Fruit fly (Drosophila melanogaster) Kc167 (cell line): ENCODE data around the gene Pex16.

ENCODE experiments used
- Myc ChIP-seq: fragments of >200 bp; optimal IDR thresholded peaks from 2 replicates; lab custom pipeline; 2017; ENCODE audit warnings: missing external identifiers
- Sin3A ChIP-seq: fragments of >200 bp; optimal IDR thresholded peaks from 2 replicates; lab custom pipeline; 2018; ENCODE audit warnings: missing external identifiers
- h ChIP-seq: fragments of >200 bp; optimal IDR thresholded peaks from 3 replicates; lab custom pipeline; 2018; ENCODE audit warnings: missing external identifiers
- insv ChIP-seq: fragments of >200 bp; optimal IDR thresholded peaks from 3 replicates; lab custom pipeline; 2018; ENCODE audit warnings: missing external identifiers
- psq ChIP-seq: fragments of >200 bp; optimal IDR thresholded peaks from 2 replicates; lab custom pipeline; 2017; ENCODE audit warnings: missing external identifiers
- ttk ChIP-seq: sonication (Bioruptor generic); optimal IDR thresholded peaks from 2 replicates; lab custom pipeline; 2017; ENCODE audit warnings: missing external identifiers

Pex16 gene

dm6 chr3L:20778224-20779063 lies at the start of gene Pex16, which contains the start of gene Pex14:
Gene Pex16 (minus strand): TSS chr3L:20778264.
Gene Pex14 (plus strand): TSS chr3L:20778799.
- TF ChIP-seq psq (lab: Kevin White, UChicago): no peak
- no peak for TF ChIP-seq h (lab: Kevin White, UChicago)
- TF ChIP-seq ttk: no peak

DNA sequence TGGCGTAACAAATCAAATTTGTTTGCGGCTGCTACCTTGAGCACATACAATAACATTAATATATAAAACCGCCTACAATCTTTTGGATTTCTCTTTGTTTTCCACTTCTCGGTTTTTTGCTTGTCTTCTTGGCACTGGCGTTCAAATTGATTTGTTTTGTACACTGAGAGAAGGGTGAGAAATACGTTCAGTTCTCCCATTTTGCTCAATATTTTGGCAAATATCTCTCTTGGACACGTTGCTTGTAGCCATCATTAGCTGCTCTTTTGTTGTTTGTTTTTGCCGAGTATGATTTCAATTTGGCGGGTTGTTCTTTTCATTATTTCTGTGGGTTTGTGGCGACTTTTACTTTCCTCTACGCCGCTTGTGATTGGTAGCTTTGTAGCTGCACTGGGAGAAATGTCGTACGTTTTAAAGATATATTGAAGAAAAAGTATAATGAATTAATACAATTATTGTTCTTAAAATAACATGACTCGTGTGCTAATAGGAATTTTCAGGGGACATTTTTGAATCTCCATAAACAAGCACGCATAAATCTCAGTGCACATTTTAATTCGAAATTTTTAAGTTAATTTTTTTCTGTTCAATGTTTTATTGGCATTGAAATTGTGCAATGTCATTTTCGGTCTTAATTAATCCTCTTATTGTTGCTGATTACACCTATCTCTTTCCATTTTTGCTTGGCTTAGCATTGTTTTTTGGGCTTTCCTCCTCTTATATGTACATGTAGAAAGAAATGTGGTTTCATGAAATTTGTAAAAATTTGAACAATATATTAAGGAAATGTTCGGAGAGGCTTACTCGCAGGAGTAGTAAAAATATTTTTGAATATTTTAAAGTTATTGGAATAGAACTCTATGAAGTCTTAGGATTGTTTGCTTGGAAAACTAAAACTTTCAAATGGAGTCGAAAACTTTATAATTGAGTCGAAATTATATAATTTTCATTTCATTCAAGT lies 49.2 kb upstream of the Pex16 start:
- no peak for TF ChIP-seq h (lab: Kevin White, UChicago)
- TF ChIP-seq Sin3A: no peak
- TF ChIP-seq ttk: no peak
- TF ChIP-seq Myc (lab: Kevin White, UChicago): no peak
- TF ChIP-seq psq (lab: Kevin White, UChicago): no peak
- TF ChIP-seq insv (lab: Kevin White, UChicago): no peak

DNA sequence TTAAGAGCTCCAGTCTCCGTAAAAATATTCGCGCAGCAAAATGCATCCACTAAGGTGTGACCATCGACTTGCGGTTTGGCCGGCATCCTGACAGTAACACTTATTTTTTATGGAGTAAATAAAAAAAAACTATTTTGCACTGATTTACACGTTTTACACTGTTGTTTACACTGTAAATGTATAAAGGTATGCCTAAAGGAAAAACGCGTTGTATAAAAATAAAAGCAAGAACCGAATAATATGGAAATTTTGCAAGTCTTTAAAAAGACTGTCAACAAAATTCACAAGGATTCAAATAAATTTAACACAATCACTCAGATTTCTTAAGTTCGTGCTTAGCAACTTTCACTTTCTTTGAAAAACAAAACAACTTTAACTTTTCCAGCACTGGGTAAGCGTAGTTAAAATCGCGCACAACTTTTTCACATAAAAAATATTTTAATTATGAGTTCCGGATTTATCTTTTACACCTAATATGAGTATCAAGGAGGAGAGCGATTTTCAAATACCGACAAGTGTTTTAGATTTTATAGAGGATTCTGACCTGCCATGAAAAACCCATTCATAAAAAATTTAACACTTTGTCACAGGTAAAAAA lies 45.2 kb upstream of the Pex16 start:
- TF ChIP-seq Myc (lab: Kevin White, UChicago): no peak
- no peak for TF ChIP-seq ttk
- no peak for TF ChIP-seq Sin3A
- TF ChIP-seq h (lab: Kevin White, UChicago): no peak
- no peak for TF ChIP-seq insv (lab: Kevin White, UChicago)
- TF ChIP-seq psq (lab: Kevin White, UChicago): no peak

DNA sequence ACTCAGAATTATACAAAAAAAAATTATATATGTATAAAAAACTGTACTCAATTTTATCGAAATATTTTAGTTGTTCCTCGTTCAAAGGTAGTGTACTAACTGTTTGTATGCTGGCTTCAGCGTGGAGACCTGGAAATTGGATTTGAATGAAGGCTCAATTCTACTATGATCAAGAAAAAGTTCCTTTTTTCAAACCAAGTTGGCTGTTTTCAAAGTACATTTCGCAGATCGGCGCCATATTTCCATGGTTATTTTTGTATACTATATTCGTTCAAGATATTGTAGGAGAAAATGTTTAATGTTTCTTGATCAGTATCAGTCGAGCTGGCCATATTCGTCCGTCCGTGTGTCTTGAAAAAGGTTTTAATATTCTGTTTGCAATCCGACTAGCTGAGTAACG lies 39.9 kb upstream of the Pex16 start, which contains the start of gene Mst77F:
Gene Mst77F (minus strand): TSS at position 101 of the 400 bp plus-strand sequence.
- TF ChIP-seq Sin3A (no peak), psq (lab: Kevin White, UChicago) (no peak), insv (lab: Kevin White, UChicago) (no peak), h (lab: Kevin White, UChicago) (no peak), ttk (no peak), Myc (lab: Kevin White, UChicago) (no peak)

DNA sequence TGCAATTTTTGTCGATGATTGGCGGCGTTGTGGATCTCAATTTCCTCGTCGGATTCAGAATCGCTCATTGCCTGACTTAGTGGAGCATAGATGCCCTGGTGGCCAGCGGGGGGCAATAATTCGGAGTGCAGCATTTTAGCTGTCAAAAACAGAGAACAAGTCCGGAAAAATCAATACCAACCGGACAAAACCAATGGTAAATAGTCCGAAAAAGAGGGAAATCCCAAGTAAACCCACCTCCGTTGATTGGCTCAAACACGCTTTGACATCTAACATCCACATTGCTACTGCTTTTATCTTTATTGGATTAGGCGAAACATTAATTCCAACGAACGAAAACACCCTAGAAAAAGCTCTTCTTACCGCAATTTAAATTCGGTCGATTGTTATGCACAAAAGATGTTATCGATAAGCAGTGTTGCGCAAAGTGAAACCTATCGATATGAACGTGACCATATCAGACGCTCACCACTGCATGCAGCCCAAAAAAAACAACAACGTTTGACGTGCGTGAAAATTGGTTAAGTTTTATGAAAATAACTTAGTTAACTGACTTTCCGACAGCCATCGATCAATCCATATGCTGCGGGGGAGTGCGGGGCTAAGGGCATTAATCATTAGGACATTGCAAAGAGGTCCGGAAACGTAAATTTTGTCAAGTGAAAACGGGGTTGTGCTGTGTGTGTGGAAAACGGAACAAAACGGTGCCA lies 37.8 kb upstream of the Pex16 start, which contains the start of the genes CG3618 and Pka-R1:
Gene CG3618 (minus strand): TSS at position 410 of the 710 bp plus-strand sequence.
Gene Pka-R1 (plus strand): TSS at position 453 of the 710 bp plus-strand sequence.
- TF ChIP-seq Sin3A: no peak
- TF ChIP-seq psq (lab: Kevin White, UChicago): no peak
- no peak for TF ChIP-seq insv (lab: Kevin White, UChicago)
- TF ChIP-seq Myc (lab: Kevin White, UChicago): no peak
- no peak for TF ChIP-seq h (lab: Kevin White, UChicago)
- no peak for TF ChIP-seq ttk

DNA sequence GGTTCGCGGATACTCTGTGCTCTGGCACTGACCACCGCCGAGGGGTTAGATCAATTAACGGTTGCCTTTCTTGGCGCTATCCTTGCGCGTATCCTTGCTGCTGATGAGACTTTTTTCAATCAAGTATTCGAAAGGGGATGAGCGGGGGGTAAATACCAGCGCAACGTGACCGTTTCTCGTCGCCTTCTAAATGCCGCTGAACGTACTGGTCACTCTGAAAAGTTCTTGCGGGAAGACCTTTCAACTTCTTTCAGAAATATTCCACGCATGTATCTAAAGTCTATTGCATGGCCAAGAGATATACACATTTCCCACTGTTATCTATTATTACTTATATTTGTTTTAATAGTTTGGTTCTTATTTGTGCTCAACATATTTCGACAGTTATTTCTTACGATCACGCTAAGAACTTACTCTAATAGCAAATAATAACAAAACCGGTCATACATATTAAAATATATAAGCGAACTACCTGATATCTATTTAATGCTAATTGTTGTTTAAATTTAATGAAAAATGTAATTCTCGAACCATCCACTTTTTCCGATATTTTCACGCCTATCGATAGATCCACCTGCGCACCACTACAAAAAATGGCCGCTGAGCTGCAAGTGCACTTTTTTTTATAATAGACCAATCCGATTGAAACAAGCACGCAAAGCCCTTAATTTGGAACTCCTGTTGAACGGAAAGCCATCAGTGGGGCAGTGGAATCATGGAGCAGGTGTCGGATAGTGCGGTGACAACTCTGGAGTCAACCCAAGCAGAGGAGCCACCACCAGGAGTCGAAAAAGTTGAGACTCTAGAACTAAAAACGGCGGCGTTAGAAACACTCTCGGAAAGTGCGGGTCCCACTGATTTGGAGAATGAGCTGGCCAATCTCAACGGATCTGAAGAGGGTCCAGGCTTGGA lies 31.3 kb upstream of the Pex16 start, which contains the start of the genes CG3634 and HIPP1:
Gene CG3634 (minus strand): TSS at position 185 of the 912 bp plus-strand sequence.
Gene HIPP1 (plus strand): TSS at position 582 of the 912 bp plus-strand sequence.
- TF ChIP-seq ttk (no peak), h (lab: Kevin White, UChicago) (no peak), Myc (lab: Kevin White, UChicago) (no peak), psq (lab: Kevin White, UChicago) (no peak), Sin3A (no peak), insv (lab: Kevin White, UChicago) (no peak)

dm6 chr3L:20800208-20800607 lies 22.1 kb upstream of the Pex16 start, which contains the start of gene Spc105R:
Gene Spc105R (plus strand): TSS chr3L:20800410.
- TF ChIP-seq insv (lab: Kevin White, UChicago): no peak

- no peak for TF ChIP-seq Sin3A
- no peak for TF ChIP-seq ttk
- TF ChIP-seq Myc (lab: Kevin White, UChicago): no peak
- no peak for TF ChIP-seq insv (lab: Kevin White, UChicago)
- TF ChIP-seq h (lab: Kevin White, UChicago): no peak
- no peak for TF ChIP-seq psq (lab: Kevin White, UChicago)
These were observed 20.3 kb upstream of the Pex16 start, which contains the start of the genes CG3698 and tzn for dm6 chr3L:20798325-20798846. Gene CG3698 (minus strand): TSS chr3L:20798375. Gene tzn (plus strand): TSS chr3L:20798645.

DNA sequence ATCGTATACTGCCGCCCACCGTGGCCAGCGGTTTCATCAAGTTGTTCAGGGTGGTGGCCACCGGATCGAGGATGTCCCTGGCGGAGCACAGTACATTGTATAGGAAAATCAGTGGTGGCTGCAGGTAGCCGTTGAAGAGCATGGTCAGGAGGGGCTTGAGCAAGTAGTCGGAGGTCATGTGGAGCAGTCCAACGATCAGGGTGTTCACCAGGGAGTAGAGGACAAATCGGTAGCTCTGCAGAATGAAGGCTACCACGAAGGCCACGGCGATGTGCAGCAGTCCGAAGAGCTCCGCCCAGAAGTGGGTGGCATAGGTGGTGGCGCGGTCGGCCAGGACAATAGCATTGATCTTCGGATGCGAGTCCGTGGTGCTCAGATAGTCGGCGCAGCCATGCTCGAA lies 19.3 kb upstream of the Pex16 start:
- TF ChIP-seq h (lab: Kevin White, UChicago) (no peak), psq (lab: Kevin White, UChicago) (no peak), ttk (no peak), insv (lab: Kevin White, UChicago) (no peak), Sin3A (no peak), Myc (lab: Kevin White, UChicago) (no peak)

DNA sequence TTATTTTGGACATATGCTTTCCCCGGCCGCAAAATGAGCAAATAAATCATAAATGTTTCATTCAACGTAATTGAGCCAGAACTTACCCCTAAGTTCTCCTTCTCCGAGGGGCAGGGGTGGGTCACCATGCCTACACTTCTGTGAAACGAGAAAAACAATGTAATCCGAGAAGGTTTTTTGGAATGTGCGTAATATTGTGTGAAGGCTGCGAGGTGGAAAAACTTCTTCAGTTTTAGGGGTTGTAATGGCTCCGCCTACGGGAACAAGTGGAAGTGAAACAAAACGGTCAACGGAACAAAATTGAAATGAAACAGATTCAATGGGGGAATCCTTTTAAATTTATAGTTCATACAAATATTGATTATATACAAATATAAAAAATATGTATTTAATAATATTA lies 18.7 kb upstream of the Pex16 start:
- no peak for TF ChIP-seq psq (lab: Kevin White, UChicago)
- no peak for TF ChIP-seq insv (lab: Kevin White, UChicago)
- TF ChIP-seq h (lab: Kevin White, UChicago): no peak
- TF ChIP-seq Myc (lab: Kevin White, UChicago): no peak
- TF ChIP-seq Sin3A: no peak
- no peak for TF ChIP-seq ttk
